Worm (Caenorhabditis elegans): ENCODE results near the gene F55G11.8.

The F55G11.8 gene

DNA sequence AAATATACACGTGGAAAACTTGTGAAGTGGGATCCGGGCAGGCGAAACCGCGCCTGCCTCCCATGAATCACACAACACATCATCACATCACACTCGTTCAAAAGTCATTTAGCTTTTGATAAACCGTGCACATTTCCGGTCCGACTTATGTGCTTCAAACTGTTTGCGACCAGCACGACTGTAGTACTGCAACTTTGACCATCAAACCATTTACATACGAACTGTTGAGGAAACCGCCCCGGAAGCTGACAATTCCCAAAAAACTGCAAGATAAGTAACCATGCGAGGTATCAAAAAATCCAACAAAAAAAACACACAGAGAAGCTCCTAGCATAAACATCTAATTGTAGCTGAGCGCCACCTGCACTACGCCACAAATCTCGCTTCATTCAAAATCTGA lies 10.2 kb downstream of the F55G11.8 start:
- TF ChIP-seq unc-62 (GFP tag; optimal IDR thresholded peaks at IDR 0.05 in 1 of 2), result peak in 1 of 2 experiments; percentile 94
- no peak for TF ChIP-seq unc-62 (tag; optimal IDR thresholded peaks at IDR 0.05)
- 0 out of 2 replicates have a peak, but pooled peaks have one; percentile 31 for TF ChIP-seq lim-7 (GFP tag; IDR thresholded peaks at IDR 0.05)
- TF ChIP-seq nhr-77 (tag; optimal IDR thresholded peaks at IDR 0.05), result no peak

DNA sequence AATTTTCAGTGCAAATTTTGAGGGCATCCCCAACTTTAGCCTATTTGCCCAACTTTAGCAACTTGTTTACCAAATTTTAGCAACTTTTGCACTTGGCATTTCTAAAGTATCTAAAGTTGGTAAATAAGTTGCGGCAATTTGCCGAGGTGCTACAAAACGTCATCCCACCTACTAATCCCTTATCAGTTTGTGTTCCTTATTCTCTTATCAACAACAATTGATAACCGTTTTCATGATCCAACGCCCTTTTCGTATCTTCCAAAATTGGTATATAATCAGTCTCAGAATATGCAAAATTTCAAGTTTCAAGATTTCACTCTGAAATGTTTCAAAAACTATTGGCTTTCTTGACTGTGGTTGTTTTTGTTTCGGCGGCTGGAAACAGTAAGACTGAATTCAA lies 10.7 kb downstream of the F55G11.8 start, which contains the start of gene F55G11.4:
TSS of gene F55G11.4 (plus strand) at position 289 of the 400 bp plus-strand sequence.
- TF ChIP-seq pqm-1 (tag; optimal IDR thresholded peaks at IDR 0.05), result peak; percentile 44
- TF ChIP-seq nhr-76 (tag; optimal IDR thresholded peaks at IDR 0.05), result no peak
- no peak for TF ChIP-seq daf-8 (GFP tag; IDR thresholded peaks at IDR 0.05)
- no peak for TF ChIP-seq lim-7 (GFP tag; IDR thresholded peaks at IDR 0.05)
- no peak for TF ChIP-seq lin-1 (GFP tag; IDR thresholded peaks at IDR 0.05)
- no peak for TF ChIP-seq aha-1 (tag)
- TF ChIP-seq dmd-6 (GFP tag; IDR thresholded peaks at IDR 0.05), result peak; percentile 22; the same call in 1 of the 2 replicates
- no peak for TF ChIP-seq nhr-48 (tag; optimal IDR thresholded peaks at IDR 0.05)
- TF ChIP-seq snpc-4 (tag; optimal IDR thresholded peaks at IDR 0.05), result no peak
- no peak for TF ChIP-seq spr-1 (tag; optimal IDR thresholded peaks at IDR 0.05)
- no peak for TF ChIP-seq saeg-2 (GFP tag; IDR thresholded peaks at IDR 0.05)
- TF ChIP-seq unc-62 (GFP tag; optimal IDR thresholded peaks at IDR 0.05 in 1 of 2), result peak in 1 of 2 experiments; percentile 52
- no peak for TF ChIP-seq unc-62 (tag; optimal IDR thresholded peaks at IDR 0.05)
- no peak for TF ChIP-seq lin-38 (GFP tag; IDR thresholded peaks at IDR 0.05)

DNA sequence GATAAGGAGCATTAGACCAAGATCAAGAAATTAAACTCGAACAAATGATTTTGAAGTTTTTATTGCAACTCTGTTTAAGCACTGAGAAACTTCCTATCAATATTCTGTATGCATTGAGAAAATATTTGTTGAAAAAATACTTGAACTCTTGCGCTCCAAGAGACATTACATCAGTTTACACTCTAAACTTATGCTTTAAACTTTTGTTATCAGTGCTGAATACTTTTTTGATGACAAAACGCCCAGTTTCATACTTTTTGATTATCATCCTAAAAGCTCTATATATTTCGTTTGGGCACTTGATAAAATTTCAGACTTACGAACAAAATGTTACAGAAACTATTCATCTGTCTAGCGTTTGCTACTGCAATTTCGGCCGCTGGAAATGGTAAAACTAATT lies 13.4 kb downstream of the F55G11.8 start, which contains the start of gene dod-17:
TSS of gene dod-17 (plus strand) at position 323 of the 400 bp plus-strand sequence.
- no peak for TF ChIP-seq nhr-42 (GFP tag; IDR thresholded peaks at IDR 0.05)
- peak; percentile 35 for TF ChIP-seq pqm-1 (tag; optimal IDR thresholded peaks at IDR 0.05)

DNA sequence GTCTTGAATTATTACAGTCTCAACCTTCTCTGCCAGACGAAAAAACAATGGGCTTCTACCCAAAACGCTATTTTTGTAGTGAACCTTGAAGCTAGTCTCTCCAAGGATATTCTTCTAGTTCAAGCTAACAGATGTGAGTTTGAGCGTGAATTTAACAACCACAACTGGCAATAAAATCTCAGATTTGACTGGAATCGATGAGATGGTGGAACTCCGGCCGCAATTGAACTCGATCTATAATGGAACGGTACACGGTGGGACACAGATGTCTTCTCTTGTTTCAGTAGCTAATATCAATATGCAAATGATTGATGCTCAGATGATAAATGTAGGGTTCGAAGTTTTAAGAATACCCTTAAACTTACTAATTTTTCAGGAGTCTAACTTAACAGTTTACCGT lies 15.0 kb downstream of the F55G11.8 start:
- TF ChIP-seq ztf-11 (tag; optimal IDR thresholded peaks at IDR 0.05) (no peak), unc-62 (GFP tag; optimal IDR thresholded peaks at IDR 0.05 in 1 of 2) (peak in 1 of 2 experiments; percentile 95), unc-62 (tag; optimal IDR thresholded peaks at IDR 0.05) (no peak)

DNA sequence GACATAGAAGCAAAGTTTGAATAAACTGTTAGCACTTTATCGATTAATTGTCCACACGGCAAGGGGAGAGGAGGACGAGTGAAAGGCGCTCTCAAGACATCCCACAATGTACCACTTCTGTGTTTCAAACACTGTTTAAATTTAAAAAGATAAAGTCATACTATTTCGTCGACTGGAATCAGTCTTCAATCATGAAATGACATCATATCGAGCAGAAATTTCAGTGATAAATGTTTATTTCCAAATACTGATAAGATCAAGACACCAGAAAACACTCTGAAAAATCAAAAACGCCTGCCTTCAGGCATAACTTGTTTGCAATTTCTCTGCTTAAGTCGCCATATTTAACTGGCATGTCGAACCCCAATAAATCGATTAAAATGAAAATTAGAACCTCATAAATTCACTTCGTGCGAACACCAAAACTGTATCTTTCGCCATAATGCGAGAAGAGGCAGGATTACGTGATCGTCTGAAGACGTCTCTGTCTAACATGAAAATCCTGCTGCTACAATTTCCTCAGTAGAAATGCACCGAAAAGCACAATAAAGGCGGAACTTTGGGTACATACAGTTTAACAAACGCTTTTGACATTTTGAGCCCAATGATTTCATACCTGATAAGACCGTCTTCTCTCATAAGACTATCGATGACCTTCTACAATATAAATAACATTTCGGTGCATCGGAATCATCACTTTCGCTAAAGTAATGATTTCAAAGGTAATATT lies 15.9 kb downstream of the F55G11.8 start, which contains the start of gene K10D11.2:
TSS of gene K10D11.2 (plus strand) at position 680 of the 730 bp plus-strand sequence.
- TF ChIP-seq pha-4 (GFP tag; IDR thresholded peaks at IDR 0.05), result no peak
- no peak for TF ChIP-seq pha-4 (tag; optimal IDR thresholded peaks at IDR 0.05)
- peak; percentile 42 for TF ChIP-seq nhr-28 (tag; optimal IDR thresholded peaks at IDR 0.05)
- TF ChIP-seq ztf-11 (tag; optimal IDR thresholded peaks at IDR 0.05), result no peak
- no peak for TF ChIP-seq egl-27 (tag; optimal IDR thresholded peaks at IDR 0.05)
- no peak for TF ChIP-seq tra-1 (GFP tag; IDR thresholded peaks at IDR 0.05)
- TF ChIP-seq pqm-1 (tag; optimal IDR thresholded peaks at IDR 0.05), result peak; percentile 3
- no peak for TF ChIP-seq daf-16 (GFP tag; optimal IDR thresholded peaks at IDR 0.05)
- TF ChIP-seq daf-16 (tag; optimal IDR thresholded peaks at IDR 0.05), result peak; percentile 38
- TF ChIP-seq nhr-6 (tag; optimal IDR thresholded peaks at IDR 0.05), result no peak
- peak; percentile 87 for TF ChIP-seq dmd-6 (GFP tag; IDR thresholded peaks at IDR 0.05)
- TF ChIP-seq nhr-25 (tag; optimal IDR thresholded peaks at IDR 0.05; ENCODE audit: borderline replicate concordance, insufficient read depth), result no peak
- TF ChIP-seq php-3 (GFP tag; IDR thresholded peaks at IDR 0.05), result peak; percentile 34; the same call in 1 of the 2 replicates
- TF ChIP-seq hlh-11 (tag; optimal IDR thresholded peaks at IDR 0.05), result peak; percentile 7

DNA sequence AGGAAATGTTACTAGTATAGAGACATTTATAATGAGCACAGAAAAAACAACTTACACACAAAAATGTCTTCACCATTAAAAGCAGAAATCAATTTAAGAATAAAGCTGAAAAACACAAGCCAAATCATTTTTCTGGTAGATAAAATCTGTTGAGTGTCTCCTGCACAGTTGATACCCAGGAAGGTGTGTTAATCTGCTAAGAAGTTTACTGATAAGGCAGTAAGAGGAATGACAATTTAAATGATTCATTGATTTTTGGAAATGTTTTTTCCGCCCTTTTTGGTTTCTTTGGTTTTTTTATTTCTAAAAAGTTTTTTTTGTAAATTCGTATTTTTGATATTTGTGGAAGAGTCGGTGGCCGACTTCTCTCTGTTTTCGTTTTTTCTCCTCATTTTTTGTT lies 23.4 kb downstream of the F55G11.8 start, which contains the start of gene K10D11.3:
TSS of gene K10D11.3 (minus strand) at position 174 of the 400 bp plus-strand sequence.
- TF ChIP-seq lin-29 (GFP tag; IDR thresholded peaks at IDR 0.05), result no peak
- TF ChIP-seq lin-15B (tag; optimal IDR thresholded peaks at IDR 0.05), result no peak
- no peak for TF ChIP-seq ceh-62 (tag; optimal IDR thresholded peaks at IDR 0.05)
- TF ChIP-seq pqm-1 (tag; optimal IDR thresholded peaks at IDR 0.05), result peak; percentile 14
- TF ChIP-seq mdt-29 (GFP tag; IDR thresholded peaks at IDR 0.05), result no peak
- no peak for TF ChIP-seq unc-39 (tag; optimal IDR thresholded peaks at IDR 0.05)
- TF ChIP-seq nhr-28 (tag; optimal IDR thresholded peaks at IDR 0.05), result peak; percentile 3
- no peak for TF ChIP-seq hlh-30 (tag; optimal IDR thresholded peaks at IDR 0.05; ENCODE audit: insufficient read depth)
- TF ChIP-seq dmd-6 (GFP tag; IDR thresholded peaks at IDR 0.05), result peak; percentile 26; the same call in 1 of the 2 replicates
- TF ChIP-seq ama-1 (optimal IDR thresholded peaks at IDR 0.05), result no peak
- TF ChIP-seq snpc-1.2 (GFP tag; IDR thresholded peaks at IDR 0.05), result no peak

Measured in whole organism, L4 larva.